Fruit fly (Drosophila melanogaster) whole organism, larva: ENCODE results near the gene Muc68D.

Experiments used
- noc ChIP-seq: fragments of 200-800 bp; sonication (Bioruptor generic); optimal IDR thresholded peaks from 3 replicates; lab custom pipeline; 2019; ENCODE audit warnings: missing biosample characterization, mild to moderate bottlenecking, missing genetic modification characterization, moderate library complexity

Muc68D gene

dm6 chr3L:11772057-11772456 lies at the start of gene Muc68D:
Gene Muc68D, minus strand, starts transcription at chr3L:11772157.
- no peak for TF ChIP-seq noc (tag; lab: Kevin White, UChicago)

dm6 chr3L:11819639-11820456 lies 47.9 kb upstream of the Muc68D start:
- peak; percentile 55 for TF ChIP-seq noc (tag; lab: Kevin White, UChicago)

dm6 chr3L:11816641-11817040 lies 44.7 kb upstream of the Muc68D start:
- TF ChIP-seq noc (tag; lab: Kevin White, UChicago) = no peak

dm6 chr3L:11815220-11815797 lies 43.4 kb upstream of the Muc68D start, which contains the start of gene CG14130:
Gene CG14130, plus strand, starts transcription at chr3L:11815444.
- TF ChIP-seq noc (tag; lab: Kevin White, UChicago) = no peak

- TF ChIP-seq noc (tag; lab: Kevin White, UChicago) = no peak
These were observed 42.7 kb upstream of the Muc68D start, which contains the start of gene Cubn2 for dm6 chr3L:11814655-11815054. Gene Cubn2, minus strand, starts transcription at chr3L:11814755.

dm6 chr3L:11801622-11802021 lies 29.7 kb upstream of the Muc68D start:
- no peak for TF ChIP-seq noc (tag; lab: Kevin White, UChicago)

dm6 chr3L:11800761-11801160 lies 28.8 kb upstream of the Muc68D start, which contains the start of gene Gcat:
Gene Gcat, minus strand, starts transcription at chr3L:11800861.
- no peak for TF ChIP-seq noc (tag; lab: Kevin White, UChicago)

dm6 chr3L:11795440-11795983 lies 23.6 kb upstream of the Muc68D start, which contains the start of gene Klp68D:
Gene Klp68D, plus strand, starts transcription at chr3L:11795614.
- TF ChIP-seq noc (tag; lab: Kevin White, UChicago) = no peak

dm6 chr3L:11793233-11793800 lies 21.4 kb upstream of the Muc68D start, which contains the start of the genes twy and CG10907:
Gene twy, minus strand, starts transcription at chr3L:11793283.
Gene CG10907, plus strand, starts transcription at chr3L:11793514.
- no peak for TF ChIP-seq noc (tag; lab: Kevin White, UChicago)

dm6 chr3L:11789773-11790172 lies 17.8 kb upstream of the Muc68D start, which contains the start of gene Pi3K68D:
Gene Pi3K68D, minus strand, starts transcription at chr3L:11790013.
- no peak for TF ChIP-seq noc (tag; lab: Kevin White, UChicago)

dm6 chr3L:11788936-11789352 lies 17.0 kb upstream of the Muc68D start:
- peak; percentile 29 for TF ChIP-seq noc (tag; lab: Kevin White, UChicago)

- TF ChIP-seq noc (tag; lab: Kevin White, UChicago) = no peak
These were observed 16.2 kb upstream of the Muc68D start for dm6 chr3L:11788195-11788594.

dm6 chr3L:11785291-11785690 lies 13.3 kb upstream of the Muc68D start:
- TF ChIP-seq noc (tag; lab: Kevin White, UChicago) = peak; percentile 78

- TF ChIP-seq noc (tag; lab: Kevin White, UChicago) = no peak
These were observed 5.5 kb upstream of the Muc68D start for dm6 chr3L:11777348-11777958.

- TF ChIP-seq noc (tag; lab: Kevin White, UChicago) = no peak
These were observed 4.8 kb upstream of the Muc68D start, which contains the start of gene CG14131 for dm6 chr3L:11776731-11777130. Gene CG14131, plus strand, starts transcription at chr3L:11777073.
